Worm (Caenorhabditis elegans): ENCODE measurements around the gene F32D8.8.
A peak's percentile ranks its signal among the peaks of the same experiment; 100 is the strongest.

The F32D8.8 gene

DNA sequence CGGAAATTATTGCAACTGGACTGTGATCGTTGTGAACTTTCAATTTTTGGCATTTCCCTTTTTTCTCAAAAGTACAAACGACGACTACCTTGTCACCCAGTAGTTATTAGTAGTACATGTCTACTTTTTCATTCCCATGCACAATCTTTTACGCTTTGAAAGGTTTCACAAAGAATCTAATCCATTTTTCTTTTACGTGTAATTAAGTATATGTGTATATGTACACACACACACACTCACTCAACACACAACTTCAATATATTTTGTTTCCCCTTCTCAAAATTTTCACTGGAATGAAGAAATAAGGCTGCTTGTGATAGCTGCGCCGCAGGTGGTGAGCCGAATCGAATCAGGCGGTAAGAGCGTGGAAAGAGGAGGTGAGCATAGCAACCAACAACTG, 22.1 kb upstream of the F32D8.8 start, which contains the start of gene F58B4.6:
Gene F58B4.6 (plus strand): TSS at position 301 of the 400 bp plus-strand sequence.
- TF ChIP-seq Y22D7AL.16 (tag; optimal IDR thresholded peaks at IDR 0.05) (no peak), K02D7.2 (tag; optimal IDR thresholded peaks at IDR 0.05) (no peak), nfya-1 (tag; optimal IDR thresholded peaks at IDR 0.05) (no peak), pax-1 (tag; optimal IDR thresholded peaks at IDR 0.05) (no peak), unc-55 (GFP tag; optimal IDR thresholded peaks at IDR 0.05) (no peak), pag-3 (tag; optimal IDR thresholded peaks at IDR 0.05; ENCODE audit: borderline replicate concordance) (no peak), T23F11.4 (GFP tag; optimal IDR thresholded peaks at IDR 0.05) (no peak), madf-2 (tag; optimal IDR thresholded peaks at IDR 0.05) (no peak), ceh-48 (tag; optimal IDR thresholded peaks at IDR 0.05) (no peak), ceh-6 (GFP tag; optimal IDR thresholded peaks at IDR 0.05) (no peak)

DNA sequence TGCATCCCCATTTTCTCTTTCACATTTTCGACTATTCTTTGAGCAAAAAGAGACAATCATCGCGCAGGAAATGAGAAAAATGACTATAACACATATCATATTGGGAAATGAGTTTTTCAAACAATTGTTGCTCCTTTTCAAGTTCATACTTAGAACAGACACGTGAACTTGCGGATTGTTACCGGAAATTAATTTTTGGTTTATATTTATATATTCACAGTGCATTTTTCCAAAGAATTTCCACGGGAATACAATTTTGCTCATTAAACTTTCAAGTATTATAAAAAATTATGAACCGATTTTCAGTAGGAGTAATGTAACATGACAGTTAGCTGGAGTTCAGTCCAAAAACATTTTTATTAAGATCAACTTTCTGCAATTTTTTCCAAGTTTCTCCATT, 20.6 kb upstream of the F32D8.8 start, which contains the start of gene F58B4.7:
Gene F58B4.7 (minus strand): TSS at position 101 of the 400 bp plus-strand sequence.
- TF ChIP-seq K02D7.2 (tag; optimal IDR thresholded peaks at IDR 0.05) (no peak), gmeb-2 (tag; optimal IDR thresholded peaks at IDR 0.05) (no peak), dmd-4 (tag; optimal IDR thresholded peaks at IDR 0.05; ENCODE audit: borderline replicate concordance) (no peak)

DNA sequence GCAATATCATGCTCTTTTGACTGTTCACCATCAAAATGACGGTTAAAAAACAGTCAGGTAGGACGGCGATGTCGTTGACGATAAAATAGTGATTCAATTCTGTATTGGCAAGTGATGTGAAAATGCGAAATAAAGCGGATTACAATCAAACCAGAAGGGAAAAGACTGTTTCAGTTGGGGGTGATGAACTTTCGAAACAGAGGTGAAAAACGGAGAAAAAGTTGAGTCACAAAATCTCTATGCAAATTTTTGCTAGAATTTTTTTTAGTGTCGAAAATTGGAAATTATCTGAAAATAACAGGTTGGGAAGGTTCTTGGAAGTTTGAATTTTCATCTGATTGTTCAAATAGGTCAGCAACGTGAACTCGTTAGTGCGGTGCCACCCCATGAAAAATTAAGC, 19.2 kb upstream of the F32D8.8 start, which contains the start of gene nas-31:
Gene nas-31 (minus strand): TSS at position 101 of the 400 bp plus-strand sequence.
- no peak for TF ChIP-seq pha-2 (tag; optimal IDR thresholded peaks at IDR 0.05)
- no peak for TF ChIP-seq pax-1 (tag; optimal IDR thresholded peaks at IDR 0.05)
- no peak for TF ChIP-seq unc-55 (GFP tag; optimal IDR thresholded peaks at IDR 0.05)
- TF ChIP-seq ttx-3 (tag; optimal IDR thresholded peaks at IDR 0.05), result no peak
- no peak for TF ChIP-seq hlh-30 (tag; optimal IDR thresholded peaks at IDR 0.05; ENCODE audit: insufficient read depth)
- no peak for TF ChIP-seq odd-2 (tag; optimal IDR thresholded peaks at IDR 0.05)
- TF ChIP-seq rnt-1 (tag; optimal IDR thresholded peaks at IDR 0.05), result no peak
- TF ChIP-seq C08G9.2 (tag; optimal IDR thresholded peaks at IDR 0.05), result no peak
- no peak for TF ChIP-seq gmeb-2 (tag; optimal IDR thresholded peaks at IDR 0.05)
- no peak for TF ChIP-seq ceh-24 (tag; optimal IDR thresholded peaks at IDR 0.05)
- no peak for TF ChIP-seq F13H6.1 (tag; optimal IDR thresholded peaks at IDR 0.05)

DNA sequence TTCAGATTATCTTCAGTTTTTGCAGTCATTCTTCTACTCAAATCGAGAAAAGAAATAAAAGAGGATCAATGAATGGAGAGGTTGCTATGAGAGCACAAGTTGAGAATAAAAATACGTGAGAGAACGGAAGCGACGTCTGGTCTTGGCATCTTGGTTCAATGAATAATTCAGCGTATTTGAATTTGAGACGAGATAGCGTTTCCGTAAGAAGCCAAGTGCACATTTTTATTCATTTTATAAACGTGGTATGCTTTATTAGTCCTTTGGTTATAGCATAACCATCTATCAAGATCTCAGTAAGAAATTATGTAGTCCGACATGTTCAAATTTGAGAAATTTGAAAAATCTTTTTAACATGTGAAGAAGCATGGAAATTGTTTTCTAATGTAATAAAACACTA, 15.8 kb upstream of the F32D8.8 start, which contains the start of gene F58B4.2:
Gene F58B4.2 (minus strand): TSS at position 101 of the 400 bp plus-strand sequence.
- no peak for TF ChIP-seq ceh-18 (tag; optimal IDR thresholded peaks at IDR 0.05)
- no peak for TF ChIP-seq unc-3 (GFP tag; conservative IDR thresholded peaks at IDR 0.05)
- no peak for TF ChIP-seq unc-3 (tag; optimal IDR thresholded peaks at IDR 0.05)
- no peak for TF ChIP-seq fkh-10 (GFP tag; optimal IDR thresholded peaks at IDR 0.05)
- TF ChIP-seq pha-2 (tag; optimal IDR thresholded peaks at IDR 0.05), result no peak
- no peak for TF ChIP-seq che-1 (tag; optimal IDR thresholded peaks at IDR 0.05)
- no peak for TF ChIP-seq elt-2 (tag; optimal IDR thresholded peaks at IDR 0.05)
- TF ChIP-seq ceh-2 (tag; optimal IDR thresholded peaks at IDR 0.05), result no peak
- TF ChIP-seq tbx-2 (tag; optimal IDR thresholded peaks at IDR 0.05), result no peak

DNA sequence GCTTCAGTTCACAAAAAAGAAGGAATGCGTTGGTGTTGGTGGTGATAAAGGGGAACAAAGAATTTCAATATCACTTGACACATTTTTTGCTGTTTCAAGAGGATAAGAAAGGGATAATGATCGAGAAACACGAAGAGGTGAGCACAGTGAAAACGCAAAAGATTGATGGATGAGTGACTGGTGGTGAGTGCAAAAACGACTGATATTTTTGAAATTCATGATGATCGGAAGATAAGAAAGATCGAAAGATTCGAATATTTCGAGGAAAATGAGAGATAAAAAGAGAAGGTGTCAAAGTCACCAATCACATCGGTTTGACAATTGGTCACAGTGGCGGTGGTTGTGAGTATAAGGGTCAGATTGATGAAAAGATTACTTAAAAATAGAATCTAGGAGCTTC, 13.3 kb upstream of the F32D8.8 start:
- TF ChIP-seq ceh-19 (GFP tag; optimal IDR thresholded peaks at IDR 0.05) (no peak), ceh-6 (GFP tag; optimal IDR thresholded peaks at IDR 0.05) (no peak), tbx-2 (tag; optimal IDR thresholded peaks at IDR 0.05) (no peak), F13H6.1 (tag; optimal IDR thresholded peaks at IDR 0.05) (no peak), ceh-18 (tag; optimal IDR thresholded peaks at IDR 0.05) (peak; percentile 2), ahr-1 (tag; optimal IDR thresholded peaks at IDR 0.05) (no peak), ceh-48 (tag; optimal IDR thresholded peaks at IDR 0.05) (no peak), ceh-24 (tag; optimal IDR thresholded peaks at IDR 0.05) (no peak)

DNA sequence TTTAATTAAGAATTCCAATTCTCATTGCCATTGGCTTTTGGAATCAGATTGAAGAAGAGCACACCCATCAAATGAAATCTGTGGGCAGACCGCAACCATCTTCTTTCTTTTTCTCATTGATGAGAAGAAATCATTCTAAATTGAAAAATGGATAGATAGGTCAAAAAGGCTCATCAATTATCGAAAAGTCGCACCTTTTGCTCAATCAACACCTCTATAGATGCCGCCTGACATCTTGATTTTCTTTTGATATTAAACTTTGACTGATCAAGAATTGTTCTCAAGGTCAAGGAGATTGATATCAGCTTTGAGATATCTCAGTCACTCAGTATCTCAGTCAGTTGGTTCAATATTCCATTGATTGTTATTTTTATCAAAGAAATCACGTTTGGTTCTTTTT, 7.4 kb upstream of the F32D8.8 start:
- TF ChIP-seq che-1 (tag; optimal IDR thresholded peaks at IDR 0.05) (no peak), lin-11 (tag; optimal IDR thresholded peaks at IDR 0.05) (no peak), pag-3 (tag; optimal IDR thresholded peaks at IDR 0.05; ENCODE audit: borderline replicate concordance) (no peak), ceh-19 (GFP tag; optimal IDR thresholded peaks at IDR 0.05) (no peak), nhr-232 (tag; optimal IDR thresholded peaks at IDR 0.05) (no peak), ahr-1 (tag; optimal IDR thresholded peaks at IDR 0.05) (no peak), ceh-6 (GFP tag; optimal IDR thresholded peaks at IDR 0.05) (no peak)
